Fruit fly (Drosophila melanogaster): Measurements from ENCODE around the gene CG11786.
A peak's percentile ranks its signal among the peaks of the same experiment; 100 is the strongest.

Gene CG11786

DNA sequence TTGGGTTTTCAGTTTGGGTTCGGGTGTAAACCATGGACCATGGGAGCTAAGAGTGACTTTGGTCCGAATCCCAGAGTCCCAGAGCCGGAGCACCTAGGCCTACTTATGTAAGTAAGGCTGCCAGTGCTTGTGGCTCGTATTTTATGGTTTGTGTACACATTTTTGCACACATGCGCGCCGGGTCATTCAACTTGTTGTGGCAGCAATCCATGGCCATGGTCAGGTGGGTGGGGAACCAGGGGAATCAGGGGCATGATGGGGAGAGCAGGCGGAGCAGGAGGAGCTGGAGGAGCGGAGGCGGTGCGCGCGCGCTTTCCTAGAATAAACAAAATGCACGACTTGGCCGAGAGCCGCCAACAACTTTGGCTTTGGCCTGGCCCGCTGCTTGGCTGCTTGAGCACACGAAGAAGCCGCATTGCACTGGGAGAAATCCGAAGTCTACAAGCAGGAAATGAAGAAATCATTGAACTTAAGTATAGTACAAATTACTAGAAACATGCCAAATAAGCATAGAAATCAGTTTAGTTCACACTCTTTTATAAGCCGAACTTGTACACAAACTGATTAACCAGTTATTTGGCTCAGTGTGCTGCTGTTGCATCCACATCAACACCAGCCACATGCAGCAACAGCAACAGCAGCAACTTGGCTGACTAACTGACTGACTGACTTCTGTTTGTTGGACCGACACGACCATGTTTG lies 36.2 kb upstream of the CG11786 start:
- no peak for TF ChIP-seq CG1233 (GFP tag; optimal IDR thresholded peaks at IDR 0.05)
- TF ChIP-seq CG17328 (GFP tag; IDR thresholded peaks at IDR 0.05): 0 out of 2 replicates have a peak, but pooled peaks have one; percentile 26
- no peak for TF ChIP-seq CG10654 (GFP tag; optimal IDR thresholded peaks at IDR 0.05)
- TF ChIP-seq prd (optimal IDR thresholded peaks at IDR 0.05): no peak
- peak; percentile 45; the same call in 1 of the 3 replicates for TF ChIP-seq prd (GFP tag; IDR thresholded peaks at IDR 0.05)
- TF ChIP-seq ind (GFP tag; optimal IDR thresholded peaks at IDR 0.05): no peak
- peak; percentile 92 for TF ChIP-seq Drgx (GFP tag; IDR thresholded peaks at IDR 0.05)
- TF ChIP-seq CG15073 (GFP tag; optimal IDR thresholded peaks at IDR 0.05): no peak
- peak; percentile 40 for TF ChIP-seq CG10979 (tag; optimal IDR thresholded peaks at IDR 0.05)
- TF ChIP-seq ci (GFP tag; IDR thresholded peaks at IDR 0.05): peak; percentile 29; the same call in 1 of the 3 replicates
- TF ChIP-seq sisA (GFP tag; IDR thresholded peaks at IDR 0.05): 0 out of 2 replicates have a peak, but pooled peaks have one; percentile 12
- peak; percentile 34; the same call in 1 of the 2 replicates for TF ChIP-seq CG4404 (GFP tag; IDR thresholded peaks at IDR 0.05)
- TF ChIP-seq dmrt11E (tag; optimal IDR thresholded peaks at IDR 0.05): peak; percentile 30
- no peak for TF ChIP-seq CG11504 (tag; optimal IDR thresholded peaks at IDR 0.05)
- 0 out of 2 replicates have a peak, but pooled peaks have one; percentile 27 for TF ChIP-seq vvl (GFP tag; IDR thresholded peaks at IDR 0.05)
- no peak for TF ChIP-seq Camta (GFP tag; optimal IDR thresholded peaks at IDR 0.05)
- TF ChIP-seq CG1603 (tag; optimal IDR thresholded peaks at IDR 0.05): peak; percentile 27
- TF ChIP-seq row (GFP tag; IDR thresholded peaks at IDR 0.05): peak; percentile 14; the same call in 1 of the 3 replicates
- TF ChIP-seq Sox102F (GFP tag; optimal IDR thresholded peaks at IDR 0.05): no peak
- no peak for TF ChIP-seq crol (GFP tag; IDR thresholded peaks at IDR 0.05)
- TF ChIP-seq bsh (GFP tag; optimal IDR thresholded peaks at IDR 0.05): peak; percentile 38 to 83
- no peak for TF ChIP-seq disco-r (GFP tag; optimal IDR thresholded peaks at IDR 0.05)
- TF ChIP-seq sens (GFP tag): peak; percentile 16
- TF ChIP-seq nom (GFP tag; optimal IDR thresholded peaks at IDR 0.05): peak; percentile 80
- no peak for TF ChIP-seq jing (GFP tag; optimal IDR thresholded peaks at IDR 0.05)
- no peak for TF ChIP-seq gt (GFP tag; IDR thresholded peaks at IDR 0.05)
- no peak for TF ChIP-seq grn (GFP tag; optimal IDR thresholded peaks at IDR 0.05)
- TF ChIP-seq CG7556 (GFP tag; optimal IDR thresholded peaks at IDR 0.05): no peak
- no peak for TF ChIP-seq CG6813 (GFP tag; optimal IDR thresholded peaks at IDR 0.05)
- TF ChIP-seq CG3726 (GFP tag; IDR thresholded peaks at IDR 0.05): no peak
- peak; percentile 13 for TF ChIP-seq Blimp-1 (GFP tag; optimal IDR thresholded peaks at IDR 0.05)
- TF ChIP-seq nmo (GFP tag; optimal IDR thresholded peaks at IDR 0.05): peak; percentile 9

DNA sequence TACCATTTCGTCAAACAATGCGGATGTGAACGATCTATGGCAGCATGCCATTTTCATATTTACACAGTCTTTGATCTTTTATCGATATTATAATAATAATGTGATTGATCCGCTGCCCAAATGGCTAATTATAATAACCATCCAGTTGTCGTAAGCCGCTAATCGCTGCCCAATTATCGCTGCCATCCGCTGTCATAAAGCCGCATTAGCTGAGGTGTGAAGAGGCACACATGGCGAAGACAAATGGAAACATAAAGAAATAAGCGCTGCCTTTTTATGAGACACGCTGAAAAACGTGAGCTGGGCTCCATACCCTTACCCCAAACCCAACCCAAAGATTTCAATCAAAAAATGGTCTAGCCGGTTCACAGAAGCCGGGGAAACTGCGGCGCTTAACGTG lies 34.1 kb upstream of the CG11786 start:
- peak; percentile 11 for TF ChIP-seq Ets65A (GFP tag)
- no peak for TF ChIP-seq Usf (GFP tag; optimal IDR thresholded peaks at IDR 0.05)
- peak; percentile 96 for TF ChIP-seq oc (tag; optimal IDR thresholded peaks at IDR 0.05)
- TF ChIP-seq grn (GFP tag; optimal IDR thresholded peaks at IDR 0.05): peak; percentile 32
- TF ChIP-seq CG11696 (GFP tag; IDR thresholded peaks at IDR 0.05): no peak
- TF ChIP-seq H2.0 (GFP tag; IDR thresholded peaks at IDR 0.05): no peak
- 0 out of 2 replicates have a peak, but pooled peaks have one; percentile 25 for TF ChIP-seq Awh (GFP tag; IDR thresholded peaks at IDR 0.05)
- TF ChIP-seq C15 (GFP tag; IDR thresholded peaks at IDR 0.05): no peak
- TF ChIP-seq CG8765 (GFP tag; IDR thresholded peaks at IDR 0.05): no peak
- TF ChIP-seq chinmo (GFP tag; IDR thresholded peaks at IDR 0.05; ENCODE audit: partially characterized antibody): 0 out of 4 replicates have a peak, but pooled peaks have one; percentile 35
- peak; percentile 51 for TF ChIP-seq CG15269 (tag; optimal IDR thresholded peaks at IDR 0.05)

Measured in whole organism, embryonic.